Fruit fly (Drosophila melanogaster) whole organism, embryonic: ENCODE results near the gene soti.

Experiments used
- CG10147 ChIP-seq: fragments of 200-800 bp; sonication (Bioruptor generic); optimal IDR thresholded peaks from 2 replicates; lab custom pipeline; 2019; ENCODE audit warnings: missing biosample characterization, mild to moderate bottlenecking, missing genetic modification characterization, moderate library complexity
- CG10654 ChIP-seq: fragments of 200-800 bp; sonication (Bioruptor generic); optimal IDR thresholded peaks from 2 replicates; lab custom pipeline; 2016; ENCODE audit warnings: missing biosample characterization, missing genetic modification characterization
- CG11695 ChIP-seq: fragments of 200-800 bp; sonication (Bioruptor generic); IDR thresholded peaks from 3 replicates; pipeline ENCODE4 v1.3.6; 2022; ENCODE audit warnings: missing biosample characterization, missing genetic modification characterization
- CG11723 ChIP-seq: fragments of 200-800 bp; sonication (Bioruptor generic); optimal IDR thresholded peaks from 2 replicates; lab custom pipeline; 2017; ENCODE audit warnings: missing biosample characterization, mild to moderate bottlenecking, missing genetic modification characterization
- CG12769 ChIP-seq: fragments of 200-800 bp; sonication (Bioruptor generic); optimal IDR thresholded peaks from 2 replicates; lab custom pipeline; 2019; ENCODE audit warnings: missing biosample characterization, mild to moderate bottlenecking, missing genetic modification characterization, moderate library complexity
- CG15479 ChIP-seq: fragments of 200-800 bp; sonication (Bioruptor generic); optimal IDR thresholded peaks from 3 replicates; lab custom pipeline; 2019; ENCODE audit warnings: missing biosample characterization, mild to moderate bottlenecking, missing genetic modification characterization, moderate library complexity
- CG1832 ChIP-seq: fragments of 200-800 bp; sonication (Bioruptor generic); optimal IDR thresholded peaks from 2 replicates; lab custom pipeline; 2017; ENCODE audit warnings: missing biosample characterization, mild to moderate bottlenecking, missing genetic modification characterization, inconsistent platforms
- CG18619 ChIP-seq: fragments of 200-800 bp; sonication (Bioruptor generic); optimal IDR thresholded peaks from 3 replicates; lab custom pipeline; 2017; ENCODE audit warnings: missing biosample characterization, mild to moderate bottlenecking, missing genetic modification characterization
- CG2129 ChIP-seq: fragments of 200-800 bp; sonication (Bioruptor generic); IDR thresholded peaks from 2 replicates; pipeline ENCODE4 v1.3.6; 2022; ENCODE audit warnings: missing biosample characterization, missing genetic modification characterization; ENCODE audit not compliant: partially characterized antibody
- CG2202 ChIP-seq: fragments of 200-800 bp; sonication (Bioruptor generic); optimal IDR thresholded peaks from 2 replicates; lab custom pipeline; 2018; ENCODE audit warnings: missing biosample characterization, mild to moderate bottlenecking, missing genetic modification characterization
- CG2889 ChIP-seq: fragments of 200-800 bp; sonication (Bioruptor generic); IDR thresholded peaks from 3 replicates; pipeline ENCODE4 v1.3.6; 2022; ENCODE audit warnings: missing biosample characterization, missing genetic modification characterization
- CG32532 ChIP-seq: fragments of 200-800 bp; sonication (Bioruptor generic); IDR thresholded peaks from 2 replicates; pipeline ENCODE4 v1.3.6; 2022; ENCODE audit warnings: missing biosample characterization, missing genetic modification characterization
- CG34224 ChIP-seq: fragments of 200-800 bp; sonication (Bioruptor generic); IDR thresholded peaks from 3 replicates; pipeline ENCODE4 v1.3.6; 2022; ENCODE audit warnings: missing biosample characterization, missing genetic modification characterization; ENCODE audit not compliant: partially characterized antibody
- CG4424 ChIP-seq: fragments of 200-800 bp; sonication (Bioruptor generic); optimal IDR thresholded peaks from 3 replicates; lab custom pipeline; 2016; ENCODE audit warnings: missing biosample characterization, missing genetic modification characterization
- CG8944 ChIP-seq: fragments of 200-800 bp; sonication (Bioruptor generic); optimal IDR thresholded peaks from 3 replicates; lab custom pipeline; 2016; ENCODE audit warnings: missing biosample characterization, missing genetic modification characterization
- CTCF ChIP-seq: fragments of 200-800 bp; sonication (Bioruptor generic); optimal IDR thresholded peaks from 2 replicates; lab custom pipeline; 2017; ENCODE audit warnings: missing biosample characterization, mild to moderate bottlenecking, missing genetic modification characterization, moderate library complexity
- D ChIP-seq, 2 experiments: fragments of 200-800 bp in 1 of 2; fragments of >200 bp in 1 of 2; sonication (Bioruptor generic) in 1 of 2; optimal IDR thresholded peaks; 2 replicates in 1 of 2; 3 replicates in 1 of 2; lab custom pipeline; 2017; ENCODE audit warnings: mild to moderate bottlenecking in 1 of 2, missing biosample characterization in 1 of 2, missing genetic modification characterization in 1 of 2, missing genetic modification reagents in 1 of 2
- D19B ChIP-seq: fragments of 200-800 bp; sonication (Bioruptor generic); optimal IDR thresholded peaks from 2 replicates; lab custom pipeline; 2017; ENCODE audit warnings: missing biosample characterization, mild to moderate bottlenecking, missing genetic modification characterization
- Deaf1 ChIP-seq: fragments of 200-800 bp; optimal IDR thresholded peaks from 3 replicates; lab custom pipeline; 2019; ENCODE audit warnings: missing biosample characterization, mild to moderate bottlenecking, missing genetic modification characterization, moderate library complexity
- Ets97D ChIP-seq: fragments of 200-800 bp; sonication (Bioruptor generic); optimal IDR thresholded peaks from 3 replicates; lab custom pipeline; 2016; ENCODE audit warnings: missing biosample characterization, missing genetic modification characterization
- Fer1 ChIP-seq: fragments of 200-800 bp; sonication (Bioruptor generic); optimal IDR thresholded peaks from 2 replicates; lab custom pipeline; 2017; ENCODE audit warnings: missing biosample characterization, mild to moderate bottlenecking, missing genetic modification characterization
- Hand ChIP-seq: fragments of 200-800 bp; sonication (Bioruptor generic); optimal IDR thresholded peaks from 2 replicates; lab custom pipeline; 2017; ENCODE audit warnings: mild to moderate bottlenecking, missing biosample characterization, missing genetic modification reagents, missing genetic modification characterization
- Jarid2 ChIP-seq: fragments of 200-800 bp; sonication (Bioruptor generic); optimal IDR thresholded peaks from 3 replicates; lab custom pipeline; 2017; ENCODE audit warnings: mild to moderate bottlenecking, missing biosample characterization, missing genetic modification reagents, missing genetic modification characterization
- Lim3 ChIP-seq: fragments of 200-800 bp; sonication (Bioruptor generic); IDR thresholded peaks from 2 replicates; pipeline ENCODE4 v1.3.6; 2022; ENCODE audit warnings: missing biosample characterization, missing genetic modification characterization
- Med ChIP-seq: fragments of 200-800 bp; sonication (Bioruptor generic); peaks from one replicate; lab custom pipeline; 2016; ENCODE audit warnings: missing biosample characterization, missing genetic modification characterization, mild to moderate bottlenecking, inconsistent platforms, moderate library complexity
- Oli ChIP-seq: fragments of 200-800 bp; sonication (Bioruptor generic); optimal IDR thresholded peaks from 2 replicates; lab custom pipeline; 2018; ENCODE audit warnings: missing biosample characterization, mild to moderate bottlenecking, missing genetic modification characterization, moderate library complexity
- Opbp ChIP-seq: fragments of 200-800 bp; sonication (Bioruptor generic); IDR thresholded peaks from 3 replicates; pipeline ENCODE4 v1.3.6; 2022; ENCODE audit warnings: missing biosample characterization, missing genetic modification characterization; ENCODE audit not compliant: partially characterized antibody
- Rfx ChIP-seq: fragments of 200-800 bp; sonication (Bioruptor generic); IDR thresholded peaks from 2 replicates; pipeline ENCODE4 v1.3.6; 2022; ENCODE audit warnings: missing biosample characterization, missing genetic modification characterization
- Sox100B ChIP-seq: fragments of 200-800 bp; sonication (Bioruptor generic); optimal IDR thresholded peaks from 3 replicates; lab custom pipeline; 2018; ENCODE audit warnings: missing biosample characterization, mild to moderate bottlenecking, missing genetic modification characterization
- Spps ChIP-seq: fragments of 200-800 bp; sonication (Bioruptor generic); optimal IDR thresholded peaks from 2 replicates; lab custom pipeline; 2018; ENCODE audit warnings: missing biosample characterization, mild to moderate bottlenecking, missing genetic modification characterization
- chif ChIP-seq, 2 experiments: fragments of 200-800 bp; sonication (Bioruptor generic); optimal IDR thresholded peaks; 3 replicates each; lab custom pipeline; 2016; ENCODE audit warnings: missing biosample characterization in 2 of 2, missing genetic modification characterization in 2 of 2
- chm ChIP-seq: fragments of 200-800 bp; sonication (Bioruptor generic); IDR thresholded peaks from 2 replicates; pipeline ENCODE4 v1.3.6; 2022; ENCODE audit warnings: missing biosample characterization, missing genetic modification characterization
- dan ChIP-seq: fragments of 200-800 bp; sonication (Bioruptor generic); IDR thresholded peaks from 2 replicates; pipeline ENCODE4 v1.3.6; 2022; ENCODE audit warnings: missing biosample characterization, missing genetic modification characterization
- dysf ChIP-seq: fragments of 200-800 bp; sonication (Bioruptor generic); IDR thresholded peaks from 3 replicates; pipeline ENCODE4 v1.3.6; 2022; ENCODE audit warnings: missing biosample characterization, missing genetic modification characterization
- eyg ChIP-seq: fragments of 200-800 bp; sonication (Bioruptor generic); optimal IDR thresholded peaks from 3 replicates; lab custom pipeline; 2016; ENCODE audit warnings: missing biosample characterization, missing genetic modification characterization
- fd102C ChIP-seq: fragments of 200-800 bp; sonication (Bioruptor generic); optimal IDR thresholded peaks from 2 replicates; lab custom pipeline; 2018; ENCODE audit warnings: missing biosample characterization, mild to moderate bottlenecking, missing genetic modification characterization, moderate library complexity
- gsb ChIP-seq: fragments of 200-800 bp; sonication (Bioruptor generic); IDR thresholded peaks from 2 replicates; pipeline ENCODE4 v1.3.6; 2022; ENCODE audit warnings: missing biosample characterization, missing genetic modification characterization
- hth ChIP-seq: fragments of >200 bp; optimal IDR thresholded peaks from 2 replicates; lab custom pipeline; 2017; ENCODE audit warnings: inconsistent platforms
- inv ChIP-seq: fragments of 200-800 bp; sonication (Bioruptor generic); IDR thresholded peaks from 2 replicates; pipeline ENCODE4 v1.3.6; 2022; ENCODE audit warnings: missing biosample characterization, missing genetic modification characterization; ENCODE audit not compliant: partially characterized antibody
- peb ChIP-seq: fragments of 200-800 bp; sonication (Bioruptor generic); IDR thresholded peaks from 2 replicates; pipeline ENCODE4 v1.3.6; 2022; ENCODE audit warnings: missing biosample characterization, missing genetic modification characterization
- pzg ChIP-seq: fragments of 200-800 bp; sonication (Bioruptor generic); optimal IDR thresholded peaks from 3 replicates; lab custom pipeline; 2018; ENCODE audit warnings: missing biosample characterization, mild to moderate bottlenecking, missing genetic modification characterization, moderate library complexity
- row ChIP-seq: fragments of 200-800 bp; sonication (Bioruptor generic); IDR thresholded peaks from 3 replicates; pipeline ENCODE4 v1.3.6; 2022; ENCODE audit warnings: missing biosample characterization, missing genetic modification characterization
- sens ChIP-seq: fragments of 200-800 bp; sonication (Bioruptor generic); peaks from one replicate; lab custom pipeline; 2016; ENCODE audit warnings: missing biosample characterization, missing genetic modification characterization
- sens-2 ChIP-seq: fragments of 200-800 bp; sonication (Bioruptor generic); IDR thresholded peaks from 2 replicates; pipeline ENCODE4 v1.3.6; 2022; ENCODE audit warnings: missing biosample characterization, missing genetic modification characterization
- slbo ChIP-seq: fragments of 200-800 bp; sonication (Bioruptor generic); IDR thresholded peaks from 2 replicates; pipeline ENCODE4 v1.3.6; 2022; ENCODE audit warnings: missing biosample characterization, missing genetic modification characterization
- tap ChIP-seq: fragments of 200-800 bp; optimal IDR thresholded peaks from 3 replicates; lab custom pipeline; 2019; ENCODE audit warnings: missing biosample characterization, mild to moderate bottlenecking, missing genetic modification characterization, moderate library complexity
- tio ChIP-seq: fragments of 200-800 bp; sonication (Bioruptor generic); optimal IDR thresholded peaks from 2 replicates; lab custom pipeline; 2017; ENCODE audit warnings: missing biosample characterization, missing genetic modification characterization, inconsistent platforms
- tna ChIP-seq: fragments of 200-800 bp; sonication (Bioruptor generic); IDR thresholded peaks from 2 replicates; pipeline ENCODE4 v1.3.6; 2022; ENCODE audit warnings: missing biosample characterization, missing genetic modification characterization; ENCODE audit not compliant: partially characterized antibody
- ttk ChIP-seq: fragments of 200-800 bp; sonication (Bioruptor generic); IDR thresholded peaks from 2 replicates; pipeline ENCODE4 v2.1.2; 2022; ENCODE audit warnings: missing biosample characterization, missing genetic modification characterization
- tx ChIP-seq: fragments of 200-800 bp; sonication (Bioruptor generic); optimal IDR thresholded peaks from 2 replicates; lab custom pipeline; 2016; ENCODE audit warnings: missing biosample characterization, missing genetic modification characterization
- zf30C ChIP-seq: fragments of 200-800 bp; sonication (Bioruptor generic); optimal IDR thresholded peaks from 3 replicates; lab custom pipeline; 2018; ENCODE audit warnings: missing biosample characterization, mild to moderate bottlenecking, missing genetic modification characterization

soti gene

dm6 chr3R:14391281-14391680 is 9.8 kb upstream of the soti start (continued):
- no peak for TF ChIP-seq hth (lab: Kevin White, UChicago)
- TF ChIP-seq tx = peak; percentile 30
- peak; percentile 61; the same call in 1 of the 3 replicates for TF ChIP-seq Opbp (GFP tag; lab: Robert Waterston, UW)
- TF ChIP-seq tna (GFP tag; lab: Robert Waterston, UW) = peak; percentile 46; the same call in 1 of the 2 replicates
- peak; percentile 61; the same call in 2 of the 3 replicates for TF ChIP-seq row
- peak; percentile 98 for TF ChIP-seq CG32532 (GFP tag; lab: Robert Waterston, UW)
- TF ChIP-seq dan (GFP tag; lab: Robert Waterston, UW) = no peak; the same call in 1 of the 2 replicates
- no peak for TF ChIP-seq CG1832 (GFP tag; lab: Kevin White, UChicago)
- peak; percentile 100 for TF ChIP-seq CTCF (GFP tag; lab: Kevin White, UChicago)
- TF ChIP-seq peb (GFP tag; lab: Robert Waterston, UW) = peak; percentile 71
- peak; percentile 39 for TF ChIP-seq Oli
- TF ChIP-seq slbo (GFP tag; lab: Robert Waterston, UW) = peak; percentile 96
- peak; percentile 93 for TF ChIP-seq CG4424
- no peak for TF ChIP-seq CG11695
- peak; percentile 75 for TF ChIP-seq sens-2 (GFP tag; lab: Robert Waterston, UW)
- TF ChIP-seq Ets97D (GFP tag; lab: Kevin White, UChicago) = peak; percentile 35
- peak; percentile 81 to 90 for TF ChIP-seq chif (GFP tag; optimal IDR thresholded peaks at IDR 0.05; lab: Kevin White, UChicago)
- peak; percentile 39 for TF ChIP-seq Spps (tag; lab: Kevin White, UChicago)
- peak; percentile 77 for TF ChIP-seq CG2889
- TF ChIP-seq Hand (GFP tag; lab: Kevin White, UChicago) = no peak
- TF ChIP-seq CG8944 (GFP tag; lab: Kevin White, UChicago) = peak; percentile 56
- peak; percentile 94 for TF ChIP-seq dysf (GFP tag; lab: Robert Waterston, UW)
- peak; percentile 44 for TF ChIP-seq D19B (GFP tag; lab: Kevin White, UChicago)
- no peak for TF ChIP-seq CG2129 (GFP tag; lab: Robert Waterston, UW)
- peak; percentile 87 for TF ChIP-seq CG10654 (GFP tag; lab: Kevin White, UChicago)
- TF ChIP-seq tap = peak; percentile 8
- TF ChIP-seq CG2202 (tag; lab: Kevin White, UChicago) = no peak
- peak; percentile 99 for TF ChIP-seq Med (GFP tag; lab: Kevin White, UChicago)
- TF ChIP-seq CG11723 (GFP tag; lab: Kevin White, UChicago) = peak; percentile 8
- peak; percentile 85 for TF ChIP-seq Fer1 (GFP tag; lab: Kevin White, UChicago)
- peak; percentile 55 for TF ChIP-seq CG18619 (GFP tag; lab: Kevin White, UChicago)
- TF ChIP-seq CG12769 (tag; lab: Kevin White, UChicago) = peak; percentile 9
- TF ChIP-seq eyg = no peak
- no peak for TF ChIP-seq D (optimal IDR thresholded peaks at IDR 0.05; lab: Kevin White, UChicago)
- peak; percentile 77 for TF ChIP-seq D (GFP tag; optimal IDR thresholded peaks at IDR 0.05; lab: Kevin White, UChicago)
- peak; percentile 56 for TF ChIP-seq Lim3 (GFP tag; lab: Robert Waterston, UW)
- peak; percentile 50 for TF ChIP-seq tio (GFP tag; lab: Kevin White, UChicago)
- no peak for TF ChIP-seq zf30C (GFP tag; lab: Kevin White, UChicago)
- peak; percentile 72 for TF ChIP-seq Jarid2 (GFP tag; lab: Kevin White, UChicago)
- TF ChIP-seq ttk (GFP tag; lab: Robert Waterston, UW) = peak; percentile 78
- no peak for TF ChIP-seq CG15479 (GFP tag; lab: Kevin White, UChicago)
- no peak; the same call in 1 of the 2 replicates for TF ChIP-seq inv (GFP tag; lab: Robert Waterston, UW)
- TF ChIP-seq CG10147 (GFP tag; lab: Kevin White, UChicago) = peak; percentile 50
- TF ChIP-seq Deaf1 = peak; percentile 51
- TF ChIP-seq Rfx (GFP tag; lab: Robert Waterston, UW) = peak; percentile 96
- peak; percentile 82 for TF ChIP-seq gsb
- TF ChIP-seq fd102C (GFP tag; lab: Kevin White, UChicago) = no peak
- peak; percentile 89 for TF ChIP-seq chm (GFP tag; lab: Robert Waterston, UW)
- TF ChIP-seq Sox100B (GFP tag; lab: Kevin White, UChicago) = peak; percentile 16
- peak; percentile 86 for TF ChIP-seq sens (GFP tag; lab: Kevin White, UChicago)
- peak; percentile 21 for TF ChIP-seq pzg (GFP tag; lab: Kevin White, UChicago)
- no peak for TF ChIP-seq CG34224 (GFP tag; lab: Robert Waterston, UW)
